Fruit fly (Drosophila melanogaster) whole organism, embryonic: ENCODE results near the gene mdlc.

Experiments
- Abd-B ChIP-seq: fragments of 200-800 bp; sonication (Bioruptor generic); optimal IDR thresholded peaks from 2 replicates; lab custom pipeline; 2018; ENCODE audit warnings: missing biosample characterization, mild to moderate bottlenecking, missing genetic modification characterization, moderate library complexity
- BEAF-32 ChIP-seq: fragments of 200-800 bp; sonication (Bioruptor generic); optimal IDR thresholded peaks from 3 replicates; lab custom pipeline; 2017; ENCODE audit warnings: missing biosample characterization, missing genetic modification characterization, mild to moderate bottlenecking, moderate library complexity, missing genetic modification reagents
- Bgb ChIP-seq: fragments of 200-800 bp; sonication (Bioruptor generic); IDR thresholded peaks from 2 replicates; pipeline ENCODE4 v1.3.6; 2022; ENCODE audit warnings: missing biosample characterization, missing genetic modification characterization; ENCODE audit not compliant: partially characterized antibody
- CG12391 ChIP-seq: fragments of 200-800 bp; sonication (Bioruptor generic); optimal IDR thresholded peaks from 3 replicates; lab custom pipeline; 2018; ENCODE audit warnings: missing biosample characterization, mild to moderate bottlenecking, missing genetic modification characterization, moderate library complexity
- CG14860 ChIP-seq: fragments of 200-800 bp; sonication (Bioruptor generic); IDR thresholded peaks from 3 replicates; pipeline ENCODE4 v1.3.6; 2022; ENCODE audit warnings: missing biosample characterization, missing genetic modification characterization; ENCODE audit not compliant: partially characterized antibody
- CG16813 ChIP-seq: fragments of 200-800 bp; sonication (Bioruptor generic); IDR thresholded peaks from 3 replicates; pipeline ENCODE4 v1.3.6; 2022; ENCODE audit warnings: missing biosample characterization, missing genetic modification characterization; ENCODE audit not compliant: partially characterized antibody
- CG31441 ChIP-seq: fragments of 200-800 bp; sonication (Bioruptor generic); IDR thresholded peaks from 2 replicates; pipeline ENCODE4 v1.3.6; 2022; ENCODE audit warnings: missing biosample characterization, missing genetic modification characterization
- CG3163 ChIP-seq: fragments of 200-800 bp; sonication (Bioruptor generic); optimal IDR thresholded peaks from 3 replicates; lab custom pipeline; 2016; ENCODE audit warnings: missing biosample characterization, missing genetic modification characterization
- CG3995 ChIP-seq: fragments of 200-800 bp; sonication (Bioruptor generic); optimal IDR thresholded peaks from 3 replicates; lab custom pipeline; 2016; ENCODE audit warnings: missing biosample characterization, missing genetic modification characterization
- CG42726 ChIP-seq: fragments of 200-800 bp; sonication (Bioruptor generic); IDR thresholded peaks from 2 replicates; pipeline ENCODE4 v1.3.6; 2022; ENCODE audit warnings: missing biosample characterization, missing genetic modification characterization; ENCODE audit not compliant: partially characterized antibody
- CG6791 ChIP-seq: fragments of 200-800 bp; sonication (Bioruptor generic); IDR thresholded peaks from 3 replicates; pipeline ENCODE4 v1.3.6; 2022; ENCODE audit warnings: missing biosample characterization, missing genetic modification characterization; ENCODE audit not compliant: partially characterized antibody
- CTCF ChIP-seq: fragments of 200-800 bp; sonication (Bioruptor generic); optimal IDR thresholded peaks from 2 replicates; lab custom pipeline; 2017; ENCODE audit warnings: missing biosample characterization, mild to moderate bottlenecking, missing genetic modification characterization, moderate library complexity
- Dip2 ChIP-seq: fragments of 200-800 bp; sonication (Bioruptor generic); IDR thresholded peaks from 2 replicates; pipeline ENCODE4 v1.3.6; 2022; ENCODE audit warnings: missing biosample characterization, missing genetic modification characterization
- Dp ChIP-seq: fragments of 200-800 bp; sonication (Bioruptor generic); optimal IDR thresholded peaks from 2 replicates; lab custom pipeline; 2018; ENCODE audit warnings: missing biosample characterization, mild to moderate bottlenecking, missing genetic modification characterization, moderate library complexity
- Ets65A ChIP-seq: fragments of 200-800 bp; sonication (Bioruptor generic); peaks from one replicate; lab custom pipeline; 2016; ENCODE audit warnings: missing biosample characterization, missing genetic modification characterization
- H2.0 ChIP-seq: fragments of 200-800 bp; sonication (Bioruptor generic); IDR thresholded peaks from 2 replicates; pipeline ENCODE4 v1.3.6; 2022; ENCODE audit warnings: missing biosample characterization, missing genetic modification characterization
- Hmr ChIP-seq: fragments of 200-800 bp; sonication (Bioruptor generic); optimal IDR thresholded peaks from 3 replicates; lab custom pipeline; 2017; ENCODE audit warnings: mild to moderate bottlenecking, missing biosample characterization, missing genetic modification reagents, missing genetic modification characterization
- MBD-R2 ChIP-seq: fragments of 200-800 bp; sonication (Bioruptor generic); IDR thresholded peaks from 2 replicates; pipeline ENCODE4 v1.3.6; 2022; ENCODE audit warnings: missing biosample characterization, missing genetic modification characterization
- Med ChIP-seq: fragments of 200-800 bp; sonication (Bioruptor generic); peaks from one replicate; lab custom pipeline; 2016; ENCODE audit warnings: missing biosample characterization, missing genetic modification characterization, mild to moderate bottlenecking, inconsistent platforms, moderate library complexity
- Mrtf ChIP-seq: fragments of 200-800 bp; sonication (Bioruptor generic); IDR thresholded peaks from 3 replicates; pipeline ENCODE4 v1.3.6; 2022; ENCODE audit warnings: missing biosample characterization, missing genetic modification characterization
- Ptx1 ChIP-seq: fragments of 200-800 bp; sonication (Bioruptor generic); IDR thresholded peaks from 2 replicates; pipeline ENCODE4 v1.3.6; 2022; ENCODE audit warnings: missing biosample characterization, missing genetic modification characterization
- Rfx ChIP-seq: fragments of 200-800 bp; sonication (Bioruptor generic); IDR thresholded peaks from 2 replicates; pipeline ENCODE4 v1.3.6; 2022; ENCODE audit warnings: missing biosample characterization, missing genetic modification characterization
- amos ChIP-seq: fragments of 200-800 bp; sonication (Bioruptor generic); IDR thresholded peaks from 2 replicates; pipeline ENCODE4 v1.3.6; 2022; ENCODE audit warnings: missing biosample characterization, missing genetic modification characterization; ENCODE audit not compliant: partially characterized antibody
- bbx ChIP-seq: fragments of 200-800 bp; sonication (Bioruptor generic); IDR thresholded peaks from 2 replicates; pipeline ENCODE4 v1.3.6; 2022; ENCODE audit warnings: missing biosample characterization, missing genetic modification characterization; ENCODE audit not compliant: partially characterized antibody
- corto ChIP-seq: fragments of 200-800 bp; sonication (Bioruptor generic); optimal IDR thresholded peaks from 2 replicates; lab custom pipeline; 2016; ENCODE audit warnings: missing biosample characterization, mild to moderate bottlenecking, missing genetic modification characterization, moderate library complexity
- da ChIP-seq: fragments of 200-800 bp; sonication (Bioruptor generic); optimal IDR thresholded peaks from 2 replicates; lab custom pipeline; 2016; ENCODE audit warnings: missing biosample characterization, missing genetic modification characterization
- knrl ChIP-seq: fragments of 200-800 bp; sonication (Bioruptor generic); IDR thresholded peaks from 3 replicates; pipeline ENCODE4 v1.3.6; 2022; ENCODE audit warnings: missing biosample characterization, missing genetic modification characterization; ENCODE audit not compliant: partially characterized antibody
- luna ChIP-seq: fragments of 200-800 bp; sonication (Bioruptor generic); optimal IDR thresholded peaks from 2 replicates; lab custom pipeline; 2016; ENCODE audit warnings: missing biosample characterization, missing genetic modification characterization
- org-1 ChIP-seq: fragments of 200-800 bp; sonication (Bioruptor generic); optimal IDR thresholded peaks from 2 replicates; lab custom pipeline; 2017; ENCODE audit warnings: missing biosample characterization, missing genetic modification characterization
- phol ChIP-seq: fragments of 200-800 bp; sonication (Bioruptor generic); optimal IDR thresholded peaks from 3 replicates; lab custom pipeline; 2018; ENCODE audit warnings: missing biosample characterization, mild to moderate bottlenecking, missing genetic modification characterization, moderate library complexity
- pita ChIP-seq: fragments of 200-800 bp; sonication (Bioruptor generic); optimal IDR thresholded peaks from 2 replicates; lab custom pipeline; 2017; ENCODE audit warnings: missing biosample characterization, mild to moderate bottlenecking, missing genetic modification characterization
- prd ChIP-seq, 3 experiments: fragments of >200 bp in 2 of 3; fragments of 200-800 bp in 1 of 3; sonication (Bioruptor generic) in 1 of 3; optimal IDR thresholded peaks in 2 of 3; IDR thresholded peaks in 1 of 3; 2 replicates in 2 of 3; 3 replicates in 1 of 3; pipeline versions ENCODE4 v1.3.6 to Lab custom; 2017 to 2022; ENCODE audit warnings: missing biosample characterization in 1 of 3, missing genetic modification characterization in 1 of 3
- salm ChIP-seq: fragments of 200-800 bp; sonication (Bioruptor generic); optimal IDR thresholded peaks from 2 replicates; lab custom pipeline; 2018; ENCODE audit warnings: missing biosample characterization, mild to moderate bottlenecking, missing genetic modification characterization
- scrt ChIP-seq: fragments of 200-800 bp; sonication (Bioruptor generic); optimal IDR thresholded peaks from 2 replicates; lab custom pipeline; 2018; ENCODE audit warnings: missing biosample characterization, mild to moderate bottlenecking, missing genetic modification characterization, moderate library complexity
- sens ChIP-seq: fragments of 200-800 bp; sonication (Bioruptor generic); peaks from one replicate; lab custom pipeline; 2016; ENCODE audit warnings: missing biosample characterization, missing genetic modification characterization
- slbo ChIP-seq: fragments of 200-800 bp; sonication (Bioruptor generic); IDR thresholded peaks from 2 replicates; pipeline ENCODE4 v1.3.6; 2022; ENCODE audit warnings: missing biosample characterization, missing genetic modification characterization
- ssp ChIP-seq: fragments of 200-800 bp; sonication (Bioruptor generic); IDR thresholded peaks from 2 replicates; pipeline ENCODE4 v1.3.6; 2022; ENCODE audit warnings: missing biosample characterization, missing genetic modification characterization
- stwl ChIP-seq: fragments of 200-800 bp; sonication (Bioruptor generic); optimal IDR thresholded peaks from 3 replicates; lab custom pipeline; 2018; ENCODE audit warnings: missing biosample characterization, mild to moderate bottlenecking, missing genetic modification characterization, moderate library complexity
- tgo ChIP-seq: fragments of 200-800 bp; sonication (Bioruptor generic); IDR thresholded peaks from 3 replicates; pipeline ENCODE4 v1.3.6; 2022; ENCODE audit warnings: missing biosample characterization, missing genetic modification characterization
- toy ChIP-seq: fragments of 200-800 bp; sonication (Bioruptor generic); IDR thresholded peaks from 2 replicates; pipeline ENCODE4 v1.3.6; 2022; ENCODE audit warnings: missing biosample characterization, missing genetic modification characterization
- trh ChIP-seq: fragments of 200-800 bp; sonication (Bioruptor generic); optimal IDR thresholded peaks from 2 replicates; lab custom pipeline; 2016; ENCODE audit warnings: missing biosample characterization, missing genetic modification characterization
- ttk ChIP-seq: fragments of 200-800 bp; sonication (Bioruptor generic); IDR thresholded peaks from 2 replicates; pipeline ENCODE4 v2.1.2; 2022; ENCODE audit warnings: missing biosample characterization, missing genetic modification characterization
- wdn ChIP-seq: fragments of 200-800 bp; sonication (Bioruptor generic); IDR thresholded peaks from 2 replicates; pipeline ENCODE4 v1.3.6; 2022; ENCODE audit warnings: missing biosample characterization, missing genetic modification characterization

Gene mdlc

dm6 chr3R:20058960-20059359 lies 1.4 kb downstream of the mdlc start:
- peak; percentile 53; the same call in 2 of the 3 replicates for TF ChIP-seq knrl (GFP tag; lab: Robert Waterston, UW)
- peak; percentile 67 for TF ChIP-seq Ets65A (GFP tag; lab: Kevin White, UChicago)
- 0 out of 2 replicates have a peak, but pooled peaks have one; percentile 34 for TF ChIP-seq H2.0 (GFP tag; lab: Robert Waterston, UW)
- no peak for TF ChIP-seq salm
- peak; percentile 89 for TF ChIP-seq Dip2 (GFP tag; lab: Robert Waterston, UW)
- TF ChIP-seq prd (optimal IDR thresholded peaks at IDR 0.05; lab: Kevin White, UChicago) = peak in 1 of 2 experiments; percentile 32
- no peak for TF ChIP-seq prd (GFP tag; IDR thresholded peaks at IDR 0.05; lab: Robert Waterston, UW)
- TF ChIP-seq CG16813 = peak; percentile 35; the same call in 2 of the 3 replicates
- no peak for TF ChIP-seq slbo (GFP tag; lab: Robert Waterston, UW)
- no peak for TF ChIP-seq trh (GFP tag; lab: Kevin White, UChicago)
- peak; percentile 6 for TF ChIP-seq Dp (GFP tag; lab: Kevin White, UChicago)
- TF ChIP-seq CG14860 (GFP tag; lab: Robert Waterston, UW) = peak; percentile 15; the same call in 1 of the 3 replicates
- TF ChIP-seq CG3995 (GFP tag; lab: Kevin White, UChicago) = peak; percentile 39
- TF ChIP-seq tgo (GFP tag; lab: Robert Waterston, UW) = no peak
- peak; percentile 47 for TF ChIP-seq stwl (tag; lab: Kevin White, UChicago)
- no peak for TF ChIP-seq ttk
- peak; percentile 68 for TF ChIP-seq Med (GFP tag; lab: Kevin White, UChicago)
- no peak for TF ChIP-seq corto (GFP tag; lab: Kevin White, UChicago)
- TF ChIP-seq Bgb (GFP tag; lab: Robert Waterston, UW) = peak; percentile 71; the same call in 1 of the 2 replicates
- TF ChIP-seq luna (GFP tag; lab: Kevin White, UChicago) = no peak
- TF ChIP-seq BEAF-32 = no peak
- TF ChIP-seq phol = no peak
- TF ChIP-seq Ptx1 = 0 out of 2 replicates have a peak, but pooled peaks have one; percentile 16
- no peak for TF ChIP-seq Mrtf (GFP tag; lab: Robert Waterston, UW)
- no peak for TF ChIP-seq toy
- TF ChIP-seq CG42726 = 0 out of 2 replicates have a peak, but pooled peaks have one; percentile 38
- no peak for TF ChIP-seq org-1 (GFP tag; lab: Kevin White, UChicago)
- TF ChIP-seq CTCF (GFP tag; lab: Kevin White, UChicago) = peak; percentile 94
- TF ChIP-seq ssp = 0 out of 2 replicates have a peak, but pooled peaks have one; percentile 8
- peak; percentile 70; the same call in 2 of the 3 replicates for TF ChIP-seq CG6791 (GFP tag; lab: Robert Waterston, UW)
- peak; percentile 38 for TF ChIP-seq sens (GFP tag; lab: Kevin White, UChicago)
- 0 out of 2 replicates have a peak, but pooled peaks have one; percentile 27 for TF ChIP-seq bbx (GFP tag; lab: Robert Waterston, UW)
- TF ChIP-seq Rfx (GFP tag; lab: Robert Waterston, UW) = peak; percentile 38; the same call in 1 of the 2 replicates
- TF ChIP-seq pita (GFP tag; lab: Kevin White, UChicago) = peak; percentile 30
- TF ChIP-seq Abd-B (GFP tag; lab: Kevin White, UChicago) = peak; percentile 39
- no peak for TF ChIP-seq CG3163 (GFP tag; lab: Kevin White, UChicago)
- no peak for TF ChIP-seq scrt
- TF ChIP-seq Hmr (GFP tag; lab: Kevin White, UChicago) = no peak
- no peak for TF ChIP-seq da
- TF ChIP-seq amos (GFP tag; lab: Robert Waterston, UW) = peak; percentile 65
- no peak for TF ChIP-seq wdn (GFP tag; lab: Robert Waterston, UW)

- no peak for TF ChIP-seq MBD-R2 (GFP tag; lab: Robert Waterston, UW)
- TF ChIP-seq CG31441 = no peak
- no peak for TF ChIP-seq CG12391 (tag; lab: Kevin White, UChicago)
Observed at dm6 chr3R:20059650-20060049, 2.1 kb downstream of the mdlc start, which contains the start of gene CG4390. Gene CG4390, minus strand, starts transcription at chr3R:20059750.
